Worm (Caenorhabditis elegans) whole organism, L2 larva: Measurements from ENCODE around the gene K03B8.4.

Source experiments
- ZK546.5 ChIP-seq: sonication (generic microtip); optimal IDR thresholded peaks from 2 replicates; lab custom pipeline; 2017; ENCODE audit warnings: missing biosample characterization, missing genetic modification characterization
- elt-1 ChIP-seq: fragments of 150-350 bp; optimal IDR thresholded peaks from 2 replicates; lab custom pipeline; 2014; ENCODE audit warnings: missing biosample characterization, missing genetic modification characterization
- fos-1 ChIP-seq: fragments of 150-350 bp; optimal IDR thresholded peaks from 2 replicates; lab custom pipeline; 2014; ENCODE audit warnings: missing biosample characterization, missing genetic modification characterization
- lsy-2 ChIP-seq, 2 experiments: fragments of 150-350 bp in 1 of 2; sonication (generic microtip) in 1 of 2; optimal IDR thresholded peaks; 2 replicates each; lab custom pipeline; 2014 to 2017; ENCODE audit warnings: missing biosample characterization in 2 of 2, missing genetic modification characterization in 2 of 2
- nhr-12 ChIP-seq: fragments of 150-350 bp; optimal IDR thresholded peaks from 2 replicates; lab custom pipeline; 2014; ENCODE audit warnings: missing biosample characterization, missing genetic modification characterization
- nhr-23 ChIP-seq: fragments of 150-350 bp; optimal IDR thresholded peaks from 2 replicates; lab custom pipeline; 2014; ENCODE audit warnings: missing biosample characterization, missing genetic modification reagents, missing genetic modification characterization
- unc-39 ChIP-seq: fragments of 150-350 bp; optimal IDR thresholded peaks from 2 replicates; lab custom pipeline; 2014; ENCODE audit warnings: missing biosample characterization, missing genetic modification characterization
- zag-1 ChIP-seq: fragments of 150-350 bp; optimal IDR thresholded peaks from 2 replicates; lab custom pipeline; 2014; ENCODE audit warnings: missing biosample characterization, missing genetic modification characterization
- ztf-11 ChIP-seq: sonication (generic microtip); optimal IDR thresholded peaks from 2 replicates; lab custom pipeline; 2017; ENCODE audit warnings: missing biosample characterization, missing genetic modification characterization

ce11 chrV:11403059-11403458 is 8.1 kb upstream of the K03B8.4 start:
- TF ChIP-seq nhr-12: no peak
- TF ChIP-seq elt-1 (tag; lab: Kevin White, UChicago): no peak
- TF ChIP-seq unc-39 (tag; lab: Kevin White, UChicago): no peak
- no peak for TF ChIP-seq zag-1 (tag; lab: Kevin White, UChicago)
- no peak for TF ChIP-seq nhr-23 (tag; lab: Kevin White, UChicago)
- TF ChIP-seq fos-1 (tag; lab: Kevin White, UChicago): peak; percentile 71
- TF ChIP-seq ZK546.5 (tag; lab: Kevin White, UChicago): no peak
- TF ChIP-seq lsy-2 (tag; optimal IDR thresholded peaks at IDR 0.05; lab: Kevin White, UChicago): no peak
- no peak for TF ChIP-seq ztf-11 (tag; lab: Kevin White, UChicago)
